Worm (Caenorhabditis elegans) whole organism, mixed stage, embryonic: Measurements from ENCODE around the gene Y51H7C.3.

Source experiments
- M03D4.4 ChIP-seq: sonication (generic microtip); optimal IDR thresholded peaks from 2 replicates; lab custom pipeline; 2017; ENCODE audit warnings: mild to moderate bottlenecking, missing genetic modification characterization, missing compliant biosample characterization
- bed-3 ChIP-seq: fragments of 200-800 bp; sonication (Bioruptor generic); optimal IDR thresholded peaks from 3 replicates; lab custom pipeline; 2018; ENCODE audit warnings: mild to moderate bottlenecking, missing genetic modification characterization, moderate library complexity, missing compliant biosample characterization
- blmp-1 ChIP-seq: fragments of 150-350 bp; optimal IDR thresholded peaks from 2 replicates; lab custom pipeline; 2014; ENCODE audit warnings: missing biosample characterization, missing genetic modification characterization
- ceh-43 ChIP-seq: fragments of 200-800 bp; sonication (Bioruptor generic); optimal IDR thresholded peaks from 2 replicates; lab custom pipeline; 2018; ENCODE audit warnings: mild to moderate bottlenecking, missing genetic modification characterization, moderate library complexity, missing compliant biosample characterization
- ceh-83 ChIP-seq: fragments of 200-800 bp; sonication (Bioruptor generic); optimal IDR thresholded peaks from 2 replicates; lab custom pipeline; 2018; ENCODE audit warnings: mild to moderate bottlenecking, missing genetic modification characterization, missing compliant biosample characterization
- ces-1 ChIP-seq: fragments of 150-350 bp; optimal IDR thresholded peaks from 2 replicates; lab custom pipeline; 2014; ENCODE audit warnings: missing biosample characterization, missing genetic modification reagents, missing genetic modification characterization
- cnd-1 ChIP-seq: fragments of 200-800 bp; sonication (Bioruptor generic); optimal IDR thresholded peaks from 2 replicates; lab custom pipeline; 2018; ENCODE audit warnings: mild to moderate bottlenecking, missing genetic modification characterization, missing compliant biosample characterization
- drap-1 ChIP-seq: fragments of 200-800 bp; sonication (Bioruptor generic); optimal IDR thresholded peaks from 3 replicates; lab custom pipeline; 2018; ENCODE audit warnings: mild to moderate bottlenecking, missing genetic modification characterization, missing compliant biosample characterization
- elt-1 ChIP-seq: sonication (generic microtip); optimal IDR thresholded peaks from 2 replicates; lab custom pipeline; 2017; ENCODE audit warnings: missing genetic modification characterization, mild to moderate bottlenecking, missing compliant biosample characterization, antibody characterized with exemption, moderate library complexity, borderline replicate concordance; ENCODE audit not compliant: insufficient read depth
- ham-2 ChIP-seq: fragments of 200-800 bp; sonication (Bioruptor generic); optimal IDR thresholded peaks from 2 replicates; lab custom pipeline; 2018; ENCODE audit warnings: mild to moderate bottlenecking, missing genetic modification characterization, missing compliant biosample characterization
- hlh-1 ChIP-seq: fragments of 150-350 bp; optimal IDR thresholded peaks from 2 replicates; lab custom pipeline; 2014; ENCODE audit warnings: missing biosample characterization, missing genetic modification reagents, missing genetic modification characterization
- lin-13 ChIP-seq: fragments of 150-350 bp; optimal IDR thresholded peaks from 2 replicates; lab custom pipeline; 2014; ENCODE audit warnings: missing biosample characterization, missing genetic modification characterization
- lin-32 ChIP-seq: fragments of 200-800 bp; sonication (Bioruptor generic); optimal IDR thresholded peaks from 2 replicates; lab custom pipeline; 2018; ENCODE audit warnings: mild to moderate bottlenecking, missing genetic modification characterization, missing compliant biosample characterization
- lsy-2 ChIP-seq: fragments of 150-350 bp; optimal IDR thresholded peaks from 2 replicates; lab custom pipeline; 2014; ENCODE audit warnings: missing biosample characterization, missing genetic modification characterization
- mab-5 ChIP-seq: fragments of 150-350 bp; optimal IDR thresholded peaks from 2 replicates; lab custom pipeline; 2014; ENCODE audit warnings: missing biosample characterization, missing genetic modification characterization
- mls-2 ChIP-seq: sonication (generic microtip); optimal IDR thresholded peaks from 2 replicates; lab custom pipeline; 2016; ENCODE audit warnings: mild to moderate bottlenecking, missing genetic modification characterization, moderate library complexity, missing compliant biosample characterization
- nhr-12 ChIP-seq: fragments of 150-350 bp; optimal IDR thresholded peaks from 2 replicates; lab custom pipeline; 2014; ENCODE audit warnings: missing biosample characterization, missing genetic modification characterization
- nhr-2 ChIP-seq: fragments of 150-350 bp; optimal IDR thresholded peaks from 2 replicates; lab custom pipeline; 2014; ENCODE audit warnings: missing biosample characterization, missing genetic modification characterization
- nhr-237 ChIP-seq: fragments of 150-350 bp; optimal IDR thresholded peaks from 2 replicates; lab custom pipeline; 2014; ENCODE audit warnings: missing biosample characterization, missing genetic modification characterization
- nhr-28 ChIP-seq: fragments of 150-350 bp; optimal IDR thresholded peaks from 2 replicates; lab custom pipeline; 2014; ENCODE audit warnings: missing biosample characterization, missing genetic modification characterization
- nhr-76 ChIP-seq: sonication (generic microtip); optimal IDR thresholded peaks from 2 replicates; lab custom pipeline; 2017; ENCODE audit warnings: missing biosample characterization, missing genetic modification characterization
- pha-4 ChIP-seq: fragments of 150-350 bp; optimal IDR thresholded peaks from 2 replicates; lab custom pipeline; 2018; ENCODE audit warnings: missing biosample characterization, missing genetic modification reagents, missing genetic modification characterization
- sem-2 ChIP-seq: fragments of 200-800 bp; sonication (Bioruptor generic); optimal IDR thresholded peaks from 2 replicates; lab custom pipeline; 2018; ENCODE audit warnings: mild to moderate bottlenecking, missing genetic modification characterization, missing compliant biosample characterization
- sptf-1 ChIP-seq: sonication (generic microtip); optimal IDR thresholded peaks from 2 replicates; lab custom pipeline; 2017; ENCODE audit warnings: mild to moderate bottlenecking, missing genetic modification characterization, moderate library complexity, missing compliant biosample characterization
- tbx-8 ChIP-seq: fragments of 200-800 bp; sonication (Bioruptor generic); optimal IDR thresholded peaks from 2 replicates; lab custom pipeline; 2018; ENCODE audit warnings: mild to moderate bottlenecking, missing genetic modification characterization, moderate library complexity, missing compliant biosample characterization
- unc-120 ChIP-seq: sonication (generic microtip); optimal IDR thresholded peaks from 2 replicates; lab custom pipeline; 2017; ENCODE audit warnings: missing genetic modification characterization, missing compliant biosample characterization; ENCODE audit not compliant: poor library complexity, severe bottlenecking
- unc-39 ChIP-seq: fragments of 150-350 bp; optimal IDR thresholded peaks from 2 replicates; lab custom pipeline; 2014; ENCODE audit warnings: missing biosample characterization, missing genetic modification characterization
- unc-62 ChIP-seq: fragments of 150-350 bp; optimal IDR thresholded peaks from 2 replicates; lab custom pipeline; 2014; ENCODE audit warnings: missing biosample characterization, missing genetic modification reagents, missing genetic modification characterization
- zip-8 ChIP-seq: fragments of 150-350 bp; optimal IDR thresholded peaks from 2 replicates; lab custom pipeline; 2014; ENCODE audit warnings: missing biosample characterization, missing genetic modification characterization
- ztf-11 ChIP-seq: fragments of 150-350 bp; optimal IDR thresholded peaks from 2 replicates; lab custom pipeline; 2014; ENCODE audit warnings: missing biosample characterization, missing genetic modification characterization

Gene Y51H7C.3

DNA sequence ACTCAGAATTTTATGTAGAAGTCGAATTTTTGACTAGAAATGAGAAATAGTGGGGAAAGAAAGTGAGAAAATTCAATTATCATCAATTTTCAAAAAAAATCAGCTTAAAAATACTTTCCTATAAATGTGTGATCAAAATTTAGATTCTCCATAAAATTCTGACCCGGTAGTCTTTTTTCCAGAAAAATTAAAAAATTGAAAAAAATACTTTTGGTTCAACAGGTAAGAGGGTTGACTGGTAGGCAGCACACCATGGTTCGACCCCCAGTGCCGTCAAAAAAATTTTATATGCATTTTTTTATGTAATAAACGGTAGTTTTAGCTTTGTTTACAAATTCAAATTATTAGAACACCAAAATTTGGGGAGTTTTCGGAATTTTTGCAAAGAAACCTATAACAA lies 39.0 kb downstream of the Y51H7C.3 start:
- no peak for TF ChIP-seq sptf-1 (tag; lab: Kevin White, UChicago)
- TF ChIP-seq zip-8 (tag; lab: Kevin White, UChicago): no peak
- no peak for TF ChIP-seq nhr-12 (tag; lab: Kevin White, UChicago)
- no peak for TF ChIP-seq unc-62
- no peak for TF ChIP-seq nhr-28
- TF ChIP-seq lsy-2 (tag; lab: Kevin White, UChicago): no peak
- TF ChIP-seq mls-2 (tag; lab: Kevin White, UChicago): no peak
- no peak for TF ChIP-seq unc-120 (tag; lab: Kevin White, UChicago)
- no peak for TF ChIP-seq pha-4 (tag; lab: Kevin White, UChicago)
- no peak for TF ChIP-seq sem-2 (GFP tag; lab: Kevin White, UChicago)
- TF ChIP-seq lin-13: no peak
- no peak for TF ChIP-seq ztf-11 (tag; lab: Kevin White, UChicago)
- no peak for TF ChIP-seq hlh-1
- TF ChIP-seq mab-5 (tag; lab: Kevin White, UChicago): no peak
- TF ChIP-seq blmp-1 (tag; lab: Kevin White, UChicago): no peak

DNA sequence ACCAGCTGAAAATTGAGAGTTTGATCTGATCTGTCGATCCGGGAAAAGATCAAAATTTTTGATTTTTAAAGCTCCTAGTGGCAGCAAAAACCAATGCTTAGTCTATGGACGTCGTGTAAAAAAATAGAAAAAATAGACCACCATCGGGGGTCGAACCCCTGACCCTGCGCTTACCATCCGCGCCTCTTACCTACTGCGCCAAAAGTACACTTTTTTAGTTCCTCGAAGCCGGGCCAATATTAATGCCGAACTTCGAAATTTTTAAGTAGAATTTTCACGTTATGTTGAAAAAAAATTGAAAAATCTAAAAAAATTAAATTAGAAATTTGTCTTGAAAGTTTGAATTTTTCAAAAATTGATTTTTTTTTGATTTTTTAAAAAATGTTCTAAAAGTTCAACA lies 39.7 kb downstream of the Y51H7C.3 start:
- no peak for TF ChIP-seq mls-2 (tag; lab: Kevin White, UChicago)
- no peak for TF ChIP-seq lin-32 (GFP tag; lab: Kevin White, UChicago)
- TF ChIP-seq unc-62: no peak
- TF ChIP-seq unc-39 (tag; lab: Kevin White, UChicago): no peak

DNA sequence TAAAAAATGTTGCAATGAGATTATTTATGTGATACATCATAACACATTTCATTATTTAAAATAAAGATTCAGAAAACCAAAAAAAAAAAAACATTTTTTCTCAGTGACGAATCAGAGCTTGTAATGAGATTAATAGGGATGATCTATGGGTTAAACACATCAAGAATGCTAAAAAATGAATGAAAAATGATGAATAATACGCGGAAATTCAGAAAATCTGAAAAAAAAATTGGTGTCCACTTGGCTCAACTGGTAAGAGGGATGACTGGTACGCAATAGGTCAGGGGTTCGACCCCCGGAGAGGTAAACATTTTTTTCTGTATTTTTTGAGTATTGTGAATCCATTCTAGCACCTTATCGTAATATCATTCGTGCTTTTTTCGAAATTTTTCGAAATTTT lies 40.2 kb downstream of the Y51H7C.3 start:
- TF ChIP-seq mls-2 (tag; lab: Kevin White, UChicago) (no peak), ham-2 (GFP tag; lab: Kevin White, UChicago) (no peak), sptf-1 (tag; lab: Kevin White, UChicago) (no peak), ceh-83 (GFP tag; lab: Kevin White, UChicago) (no peak), cnd-1 (no peak)

DNA sequence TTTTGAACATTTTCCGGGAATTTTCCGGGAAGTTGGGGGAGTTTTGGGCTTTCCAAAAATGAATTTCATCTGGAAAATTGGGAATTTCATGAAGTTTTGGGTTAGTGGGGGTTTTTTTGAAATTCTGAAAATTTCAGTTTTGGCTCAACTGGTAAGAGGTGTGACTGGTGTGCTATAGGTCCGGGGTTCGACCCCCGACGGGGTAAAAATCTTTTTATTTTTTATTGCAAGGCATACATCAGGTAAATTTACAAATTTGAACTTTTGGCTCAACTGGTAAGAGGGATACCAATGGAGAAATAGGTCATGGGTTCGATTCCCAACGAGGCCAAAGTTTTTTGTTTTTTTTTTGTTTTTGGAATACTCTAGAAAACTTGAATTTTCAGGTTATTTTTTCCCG lies 43.4 kb downstream of the Y51H7C.3 start:
- TF ChIP-seq nhr-28 (no peak), ztf-11 (tag; lab: Kevin White, UChicago) (no peak), elt-1 (tag; lab: Kevin White, UChicago) (no peak), pha-4 (tag; lab: Kevin White, UChicago) (no peak), lsy-2 (tag; lab: Kevin White, UChicago) (no peak), ceh-83 (GFP tag; lab: Kevin White, UChicago) (no peak), nhr-237 (tag; lab: Kevin White, UChicago) (no peak), blmp-1 (tag; lab: Kevin White, UChicago) (no peak), zip-8 (tag; lab: Kevin White, UChicago) (no peak), hlh-1 (no peak), bed-3 (no peak), sptf-1 (tag; lab: Kevin White, UChicago) (no peak), nhr-76 (tag; lab: Kevin White, UChicago) (no peak), nhr-12 (tag; lab: Kevin White, UChicago) (no peak), sem-2 (GFP tag; lab: Kevin White, UChicago) (no peak), lin-13 (no peak), mab-5 (tag; lab: Kevin White, UChicago) (no peak), unc-120 (tag; lab: Kevin White, UChicago) (no peak)
- TF ChIP-seq, all 35 proteins: peak for 0

DNA sequence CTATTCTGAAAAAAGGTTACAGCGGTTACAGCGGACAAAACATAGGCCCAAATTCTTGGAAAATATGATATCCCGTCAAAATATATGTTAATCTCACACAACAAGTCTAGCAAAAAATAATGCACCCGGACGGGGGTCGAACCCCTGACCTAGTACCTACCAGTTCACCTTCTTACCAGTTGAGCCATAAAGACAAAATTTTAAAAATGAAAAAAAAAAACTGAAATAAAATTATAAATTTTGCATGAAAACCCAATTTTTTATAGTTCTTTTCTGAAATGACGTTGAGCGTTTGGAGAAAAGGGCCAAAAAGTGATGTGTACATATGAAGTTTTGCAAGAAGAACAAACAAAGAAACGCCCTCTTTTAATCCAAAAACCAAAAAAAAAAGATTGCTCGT lies 44.1 kb downstream of the Y51H7C.3 start:
- TF ChIP-seq mab-5 (tag; lab: Kevin White, UChicago): no peak
- no peak for TF ChIP-seq drap-1 (GFP tag; lab: Kevin White, UChicago)
- TF ChIP-seq ceh-43 (GFP tag; lab: Kevin White, UChicago): no peak
- no peak for TF ChIP-seq lsy-2 (tag; lab: Kevin White, UChicago)
- TF ChIP-seq nhr-2 (tag; lab: Kevin White, UChicago): no peak
- no peak for TF ChIP-seq ces-1 (GFP tag; lab: Kevin White, UChicago)
- TF ChIP-seq lin-13: no peak
- TF ChIP-seq unc-120 (tag; lab: Kevin White, UChicago): no peak
- no peak for TF ChIP-seq mls-2 (tag; lab: Kevin White, UChicago)
- TF ChIP-seq nhr-237 (tag; lab: Kevin White, UChicago): no peak
- no peak for TF ChIP-seq M03D4.4
- TF ChIP-seq nhr-12 (tag; lab: Kevin White, UChicago): no peak
- no peak for TF ChIP-seq bed-3
- TF ChIP-seq sptf-1 (tag; lab: Kevin White, UChicago): no peak
- TF ChIP-seq tbx-8 (GFP tag; lab: Kevin White, UChicago): no peak
- TF ChIP-seq unc-39 (tag; lab: Kevin White, UChicago): no peak
- TF ChIP-seq nhr-28: no peak
